Worm (Caenorhabditis elegans): ENCODE data around the gene C04G2.5.

DNA sequence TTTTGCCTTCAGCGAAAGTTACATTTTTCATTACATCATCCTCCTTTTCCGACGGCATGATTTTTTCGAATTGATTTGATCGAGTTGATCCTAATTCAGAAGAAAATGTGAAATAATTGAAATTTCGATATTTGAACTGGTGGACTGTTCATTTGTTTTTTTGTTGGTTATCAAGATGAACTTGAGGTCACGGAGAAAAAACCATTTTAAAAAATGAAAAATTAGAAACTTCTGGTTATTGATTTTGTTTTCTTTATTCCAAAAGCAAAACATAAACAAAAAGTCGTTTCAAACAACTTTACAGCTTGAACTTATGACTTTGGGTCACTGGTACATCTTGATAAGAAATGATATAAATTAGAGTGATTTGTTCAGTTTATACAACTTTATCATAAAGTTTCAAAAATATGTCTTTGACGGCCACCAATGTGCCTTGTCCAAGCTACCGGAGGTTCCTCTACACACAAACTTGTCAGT lies 20.0 kb downstream of the C04G2.5 start, which contains the start of the genes ttbk-4 and W01B6.4:
- TF ChIP-seq elt-3 (tag; optimal IDR thresholded peaks at IDR 0.05) (no peak), flh-1 (GFP tag; optimal IDR thresholded peaks at IDR 0.05) (no peak), pha-4 (tag; optimal IDR thresholded peaks at IDR 0.05) (no peak)

Data from whole organism, mixed stage, embryonic.